Worm (Caenorhabditis elegans): Measurements from ENCODE around the gene ttr-23.

ce11 chrV:10562817-10563216 lies 26.8 kb downstream of the ttr-23 start:
- TF ChIP-seq egl-27 (tag; optimal IDR thresholded peaks at IDR 0.05) (no peak), unc-130 (tag; optimal IDR thresholded peaks at IDR 0.05) (no peak), tbx-2 (tag; optimal IDR thresholded peaks at IDR 0.05) (no peak), sup-37 (GFP tag; optimal IDR thresholded peaks at IDR 0.05) (no peak), ceh-63 (GFP tag; optimal IDR thresholded peaks at IDR 0.05) (no peak), lsy-2 (tag; optimal IDR thresholded peaks at IDR 0.05) (no peak), lin-14 (GFP tag; optimal IDR thresholded peaks at IDR 0.05) (no peak), unc-62 (GFP tag; optimal IDR thresholded peaks at IDR 0.05) (no peak), aly-2 (tag; optimal IDR thresholded peaks at IDR 0.05) (no peak), lin-15B (tag; optimal IDR thresholded peaks at IDR 0.05) (no peak), fos-1 (tag; optimal IDR thresholded peaks at IDR 0.05) (no peak), nhr-20 (tag; optimal IDR thresholded peaks at IDR 0.05) (no peak)
